Worm (Caenorhabditis elegans): Measurements from ENCODE around the gene srj-1.

DNA sequence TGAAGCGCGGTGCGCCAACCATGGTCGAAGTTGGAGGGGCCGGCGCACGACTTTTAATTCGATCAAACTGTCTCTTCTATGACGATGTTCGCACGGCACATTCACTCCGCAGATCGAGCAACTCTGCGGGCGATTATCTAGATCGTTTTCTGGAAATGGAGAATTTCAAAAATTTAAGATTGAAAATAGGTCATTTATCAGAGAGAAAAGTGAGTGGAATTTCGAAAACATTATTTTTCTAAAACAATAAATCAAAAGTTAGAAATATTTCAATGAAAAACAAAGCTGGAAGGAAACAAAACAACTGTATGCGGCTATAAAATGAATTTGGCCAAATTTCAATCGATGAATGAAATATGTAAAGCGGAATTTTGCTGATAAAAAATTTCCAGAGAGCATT is 45.6 kb upstream of the srj-1 start, which contains the start of the genes ZK617.26 and unc-22:
- TF ChIP-seq mab-5 (tag; optimal IDR thresholded peaks at IDR 0.05) (no peak), ztf-4 (tag; optimal IDR thresholded peaks at IDR 0.05) (no peak), snpc-4 (tag; optimal IDR thresholded peaks at IDR 0.05) (no peak), aly-2 (tag; optimal IDR thresholded peaks at IDR 0.05) (no peak), ZK546.5 (tag; optimal IDR thresholded peaks at IDR 0.05) (no peak), nhr-77 (tag; optimal IDR thresholded peaks at IDR 0.05) (no peak), unc-39 (tag; optimal IDR thresholded peaks at IDR 0.05) (no peak), nhr-10 (tag; optimal IDR thresholded peaks at IDR 0.05) (no peak), Y55F3AM.14 (GFP tag; optimal IDR thresholded peaks at IDR 0.05) (no peak), nhr-21 (tag; optimal IDR thresholded peaks at IDR 0.05) (no peak), elt-3 (tag; optimal IDR thresholded peaks at IDR 0.05) (no peak)

All from whole organism, L2 larva.